Worm (Caenorhabditis elegans) whole organism, L1 larva: ENCODE data around the gene F55D10.4.

Source experiments
- C16A3.4 ChIP-seq: fragments of 150-350 bp; optimal IDR thresholded peaks from 2 replicates; lab custom pipeline; 2014; ENCODE audit warnings: missing biosample characterization, missing genetic modification characterization
- C34B4.2 ChIP-seq: sonication (generic microtip); optimal IDR thresholded peaks from 2 replicates; lab custom pipeline; 2017; ENCODE audit warnings: mild to moderate bottlenecking, missing genetic modification characterization, missing compliant biosample characterization
- F16B12.6 ChIP-seq: fragments of 150-350 bp; optimal IDR thresholded peaks from 2 replicates; lab custom pipeline; 2014; ENCODE audit warnings: missing biosample characterization, missing genetic modification characterization
- blmp-1 ChIP-seq: fragments of 150-350 bp; optimal IDR thresholded peaks from 2 replicates; lab custom pipeline; 2014; ENCODE audit warnings: missing biosample characterization, missing genetic modification characterization
- ceh-8 ChIP-seq: fragments of 200-800 bp; sonication (Bioruptor generic); optimal IDR thresholded peaks from 2 replicates; lab custom pipeline; 2018; ENCODE audit warnings: mild to moderate bottlenecking, missing genetic modification characterization, moderate library complexity, missing compliant biosample characterization
- ceh-82 ChIP-seq, 3 experiments: fragments of 150-350 bp in 1 of 3; sonication (generic microtip) in 2 of 3; optimal IDR thresholded peaks; 2 replicates each; lab custom pipeline; 2014 to 2017; ENCODE audit warnings: missing biosample characterization in 3 of 3, missing genetic modification characterization in 3 of 3
- ceh-88 ChIP-seq: fragments of 200-800 bp; sonication (Bioruptor generic); IDR thresholded peaks from 2 replicates; pipeline ENCODE4 v1.3.6; 2022; ENCODE audit warnings: missing genetic modification characterization, missing compliant biosample characterization
- ceh-90 ChIP-seq: sonication (generic microtip); optimal IDR thresholded peaks from 2 replicates; lab custom pipeline; 2016; ENCODE audit warnings: missing genetic modification characterization, missing compliant biosample characterization
- dsc-1 ChIP-seq: sonication (generic microtip); optimal IDR thresholded peaks from 2 replicates; lab custom pipeline; 2016; ENCODE audit warnings: mild to moderate bottlenecking, missing genetic modification characterization, missing compliant biosample characterization
- efl-1 ChIP-seq, 4 experiments: fragments of 150-350 bp; optimal IDR thresholded peaks in 3 of 4; peaks in 1 of 4; 1 replicate in 1 of 4; 2 replicates in 3 of 4; lab custom pipeline; 2014; ENCODE audit warnings: missing biosample characterization in 2 of 4, missing genetic modification characterization in 2 of 4, missing genetic modification reagents in 2 of 4
- efl-3 ChIP-seq: fragments of 200-800 bp; sonication (Bioruptor generic); optimal IDR thresholded peaks from 2 replicates; lab custom pipeline; 2018; ENCODE audit warnings: mild to moderate bottlenecking, missing genetic modification characterization, missing compliant biosample characterization
- egl-27 ChIP-seq, 2 experiments: fragments of 150-350 bp in 1 of 2; sonication (generic microtip); optimal IDR thresholded peaks; 3 replicates each; lab custom pipeline; 2017 to 2018; ENCODE audit warnings: missing biosample characterization in 2 of 2, missing genetic modification characterization in 2 of 2, missing genetic modification reagents in 2 of 2
- fkh-10 ChIP-seq: sonication (generic microtip); optimal IDR thresholded peaks from 2 replicates; lab custom pipeline; 2017; ENCODE audit warnings: missing biosample characterization, missing genetic modification reagents, missing genetic modification characterization
- fkh-8 ChIP-seq: sonication (generic microtip); optimal IDR thresholded peaks from 2 replicates; lab custom pipeline; 2016; ENCODE audit warnings: mild to moderate bottlenecking, missing genetic modification characterization, missing compliant biosample characterization
- grh-1 ChIP-seq: fragments of 200-800 bp; sonication (Bioruptor generic); IDR thresholded peaks from 2 replicates; pipeline ENCODE4 v1.3.6; 2022; ENCODE audit warnings: missing genetic modification reagents, missing genetic modification characterization, missing compliant biosample characterization
- hlh-17 ChIP-seq: fragments of 200-800 bp; sonication (Bioruptor generic); optimal IDR thresholded peaks from 2 replicates; lab custom pipeline; 2018; ENCODE audit warnings: missing genetic modification characterization, mild to moderate bottlenecking, missing compliant biosample characterization, moderate library complexity, borderline replicate concordance
- hlh-4 ChIP-seq: sonication (generic microtip); optimal IDR thresholded peaks from 2 replicates; lab custom pipeline; 2016; ENCODE audit warnings: mild to moderate bottlenecking, missing genetic modification characterization, missing compliant biosample characterization
- irx-1 ChIP-seq: sonication (generic microtip); optimal IDR thresholded peaks from 2 replicates; lab custom pipeline; 2016; ENCODE audit warnings: missing genetic modification characterization, missing compliant biosample characterization
- jun-1 ChIP-seq: fragments of 150-350 bp; optimal IDR thresholded peaks from 2 replicates; lab custom pipeline; 2014; ENCODE audit warnings: missing biosample characterization, missing genetic modification reagents, missing genetic modification characterization
- lin-14 ChIP-seq: fragments of 200-800 bp; sonication (Bioruptor generic); optimal IDR thresholded peaks from 2 replicates; lab custom pipeline; 2018; ENCODE audit warnings: mild to moderate bottlenecking, missing genetic modification characterization, moderate library complexity, missing compliant biosample characterization
- lin-35 ChIP-seq, 2 experiments: fragments of 150-350 bp; optimal IDR thresholded peaks; 2 replicates each; lab custom pipeline; 2014; ENCODE audit warnings: missing biosample characterization in 2 of 2, missing genetic modification characterization in 2 of 2, missing genetic modification reagents in 2 of 2
- lin-39 ChIP-seq: fragments of 150-350 bp; optimal IDR thresholded peaks from 2 replicates; lab custom pipeline; 2014; ENCODE audit warnings: missing biosample characterization, missing genetic modification reagents, missing genetic modification characterization
- lsy-2 ChIP-seq, 2 experiments: fragments of 150-350 bp; optimal IDR thresholded peaks; 2 replicates each; lab custom pipeline; 2014; ENCODE audit warnings: missing biosample characterization in 2 of 2, missing genetic modification characterization in 2 of 2
- mdl-1 ChIP-seq, 2 experiments: fragments of 150-350 bp; optimal IDR thresholded peaks; 2 replicates each; lab custom pipeline; 2014 to 2017; ENCODE audit warnings: missing biosample characterization in 2 of 2, missing genetic modification characterization in 2 of 2, inconsistent platforms in 1 of 2
- mep-1 ChIP-seq: fragments of 150-350 bp; optimal IDR thresholded peaks from 2 replicates; lab custom pipeline; 2014; ENCODE audit warnings: missing biosample characterization, missing genetic modification characterization
- nhr-11 ChIP-seq: fragments of 150-350 bp; optimal IDR thresholded peaks from 2 replicates; lab custom pipeline; 2014; ENCODE audit warnings: missing biosample characterization, missing genetic modification characterization
- nhr-12 ChIP-seq: sonication (generic microtip); optimal IDR thresholded peaks from 2 replicates; lab custom pipeline; 2017; ENCODE audit warnings: missing biosample characterization, missing genetic modification characterization
- nhr-19 ChIP-seq: fragments of 200-800 bp; sonication (Bioruptor generic); conservative IDR thresholded peaks from 2 replicates; pipeline ENCODE4 v1.3.6; 2022; ENCODE audit warnings: missing genetic modification characterization, missing compliant biosample characterization
- nhr-20 ChIP-seq: sonication (generic microtip); optimal IDR thresholded peaks from 2 replicates; lab custom pipeline; 2016; ENCODE audit warnings: mild to moderate bottlenecking, missing genetic modification characterization, missing compliant biosample characterization
- nhr-237 ChIP-seq: fragments of 150-350 bp; optimal IDR thresholded peaks from 2 replicates; lab custom pipeline; 2014; ENCODE audit warnings: missing biosample characterization, missing genetic modification characterization
- nhr-47 ChIP-seq: sonication (generic microtip); optimal IDR thresholded peaks from 2 replicates; lab custom pipeline; 2016; ENCODE audit warnings: mild to moderate bottlenecking, missing genetic modification characterization, moderate library complexity, missing compliant biosample characterization
- nhr-71 ChIP-seq: sonication (generic microtip); optimal IDR thresholded peaks from 2 replicates; lab custom pipeline; 2016; ENCODE audit warnings: mild to moderate bottlenecking, missing genetic modification characterization, moderate library complexity, missing compliant biosample characterization
- nhr-77 ChIP-seq: fragments of 150-350 bp; optimal IDR thresholded peaks from 2 replicates; lab custom pipeline; 2014; ENCODE audit warnings: missing biosample characterization, missing genetic modification characterization
- nhr-84 ChIP-seq: sonication (generic microtip); optimal IDR thresholded peaks from 2 replicates; lab custom pipeline; 2017; ENCODE audit warnings: missing biosample characterization, missing genetic modification characterization
- nhr-85 ChIP-seq: sonication (generic microtip); peaks from one replicate; lab custom pipeline; 2016; ENCODE audit warnings: missing genetic modification characterization, inconsistent platforms, missing compliant biosample characterization
- nhr-90 ChIP-seq: sonication (generic microtip); optimal IDR thresholded peaks from 2 replicates; lab custom pipeline; 2016; ENCODE audit warnings: mild to moderate bottlenecking, missing genetic modification characterization, missing compliant biosample characterization; ENCODE audit not compliant: poor library complexity
- rnt-1 ChIP-seq: sonication (generic microtip); optimal IDR thresholded peaks from 2 replicates; lab custom pipeline; 2016; ENCODE audit warnings: mild to moderate bottlenecking, missing genetic modification characterization, moderate library complexity, missing compliant biosample characterization
- snpc-4 ChIP-seq: fragments of 150-350 bp; optimal IDR thresholded peaks from 2 replicates; lab custom pipeline; 2014; ENCODE audit warnings: missing biosample characterization, missing genetic modification characterization
- snu-23 ChIP-seq: sonication (generic microtip); optimal IDR thresholded peaks from 2 replicates; lab custom pipeline; 2016; ENCODE audit warnings: missing genetic modification characterization, missing compliant biosample characterization
- sox-4 ChIP-seq: sonication (generic microtip); optimal IDR thresholded peaks from 2 replicates; lab custom pipeline; 2016; ENCODE audit warnings: missing genetic modification characterization, missing compliant biosample characterization
- swsn-7 ChIP-seq: sonication (generic microtip); optimal IDR thresholded peaks from 2 replicates; lab custom pipeline; 2016; ENCODE audit warnings: missing genetic modification characterization, missing compliant biosample characterization
- tbx-2 ChIP-seq: sonication (generic microtip); optimal IDR thresholded peaks from 2 replicates; lab custom pipeline; 2016; ENCODE audit warnings: missing genetic modification characterization, missing compliant biosample characterization
- unc-30 ChIP-seq: sonication (generic microtip); optimal IDR thresholded peaks from 2 replicates; lab custom pipeline; 2017; ENCODE audit warnings: missing biosample characterization, missing genetic modification characterization
- unc-62 ChIP-seq: fragments of 150-350 bp; optimal IDR thresholded peaks from 2 replicates; lab custom pipeline; 2014; ENCODE audit warnings: missing biosample characterization, missing genetic modification reagents, missing genetic modification characterization
- xbp-1 ChIP-seq: sonication (generic microtip); optimal IDR thresholded peaks from 2 replicates; lab custom pipeline; 2016; ENCODE audit warnings: missing genetic modification characterization, missing compliant biosample characterization
- zag-1 ChIP-seq: fragments of 150-350 bp; optimal IDR thresholded peaks from 2 replicates; lab custom pipeline; 2014; ENCODE audit warnings: missing biosample characterization, missing genetic modification characterization
- zip-4 ChIP-seq: fragments of 200-800 bp; sonication (Bioruptor generic); optimal IDR thresholded peaks from 2 replicates; lab custom pipeline; 2018; ENCODE audit warnings: mild to moderate bottlenecking, missing genetic modification characterization, moderate library complexity, missing compliant biosample characterization
- ztf-11 ChIP-seq, 2 experiments: sonication (generic microtip); optimal IDR thresholded peaks; 2 replicates each; lab custom pipeline; 2016 to 2017; ENCODE audit warnings: missing genetic modification characterization in 2 of 2, missing biosample characterization in 1 of 2, missing compliant biosample characterization in 1 of 2
- ztf-4 ChIP-seq: fragments of 150-350 bp; optimal IDR thresholded peaks from 2 replicates; lab custom pipeline; 2014; ENCODE audit warnings: missing biosample characterization, missing genetic modification characterization

F55D10.4 gene

DNA sequence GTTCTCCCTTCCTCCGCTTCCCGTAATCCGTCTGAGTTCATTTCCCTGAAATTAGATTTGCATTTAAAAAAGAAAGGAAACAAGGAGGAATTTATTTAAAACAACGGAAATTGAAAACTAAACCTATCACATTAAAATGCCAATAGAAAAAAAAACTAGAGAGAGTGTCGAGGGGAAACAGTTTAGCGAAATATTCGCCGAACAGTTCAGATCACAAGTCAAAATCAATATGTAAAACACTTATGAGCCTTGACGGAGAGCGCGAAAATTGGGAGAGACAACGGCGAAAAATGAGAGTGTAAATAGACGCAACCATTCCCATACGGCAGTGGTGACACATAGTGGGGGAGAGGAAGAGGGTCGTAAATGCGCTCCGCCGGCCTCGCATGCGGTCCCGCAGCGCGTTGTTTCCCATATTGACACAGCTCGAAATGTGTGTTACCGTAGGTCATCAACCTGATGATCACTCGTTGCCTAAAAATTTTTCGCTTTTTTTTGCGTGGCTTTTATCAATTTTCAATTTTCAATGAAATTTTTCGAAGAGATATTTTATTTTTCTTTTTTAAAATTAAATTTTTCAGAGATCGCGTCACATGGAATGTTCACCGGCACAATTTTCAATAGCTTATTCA is 8.6 kb downstream of the F55D10.4 start, which contains the start of the genes dnj-14 and glit-1 (continued):
- no peak for TF ChIP-seq efl-3 (GFP tag; lab: Kevin White, UChicago)
- TF ChIP-seq zag-1 (tag; lab: Kevin White, UChicago), result no peak
- no peak for TF ChIP-seq unc-62 (GFP tag; lab: Kevin White, UChicago)
- peak; percentile 91 for TF ChIP-seq mep-1
- peak; percentile 89 for TF ChIP-seq swsn-7 (tag; lab: Kevin White, UChicago)
- no peak for TF ChIP-seq nhr-84 (tag; lab: Kevin White, UChicago)
- peak; percentile 62 for TF ChIP-seq fkh-10
- TF ChIP-seq snpc-4 (tag; lab: Kevin White, UChicago), result peak; percentile 38
- TF ChIP-seq ztf-4 (tag; lab: Kevin White, UChicago), result peak; percentile 66
- peak; percentile 91 for TF ChIP-seq nhr-20 (tag; lab: Kevin White, UChicago)
- no peak for TF ChIP-seq hlh-4

DNA sequence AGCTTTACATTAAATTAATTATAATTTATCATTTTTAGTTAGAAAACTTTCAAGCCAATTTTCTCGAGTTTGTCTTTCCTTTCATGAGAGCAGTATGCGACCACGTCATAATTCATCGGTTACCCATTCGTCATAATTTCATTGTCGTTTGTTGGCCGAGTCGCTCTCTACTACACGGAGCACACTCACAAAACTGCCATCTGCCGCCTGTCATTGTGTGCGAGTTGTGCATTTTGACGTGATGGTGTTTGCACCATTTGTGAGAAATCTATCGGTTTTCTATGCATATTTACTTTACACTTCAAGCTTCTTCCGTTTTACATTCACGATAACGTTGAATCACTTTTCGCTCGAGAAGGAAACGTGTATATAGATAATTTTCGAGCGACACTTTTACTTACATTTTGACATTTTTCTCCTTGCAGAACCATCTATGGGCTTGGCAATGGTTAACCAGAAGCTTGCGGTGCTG is 13.7 kb downstream of the F55D10.4 start, which contains the start of gene dhhc-10:
dhhc-10 (plus strand) TSS at position 422 of the 472 bp plus-strand sequence.
- TF ChIP-seq efl-3 (GFP tag; lab: Kevin White, UChicago), result no peak
- TF ChIP-seq nhr-90, result no peak
- no peak for TF ChIP-seq hlh-17
- no peak for TF ChIP-seq hlh-4
- TF ChIP-seq xbp-1 (tag; lab: Kevin White, UChicago), result peak; percentile 72
- peak; percentile 77 for TF ChIP-seq lin-14 (GFP tag; lab: Kevin White, UChicago)
- no peak for TF ChIP-seq nhr-85 (tag; lab: Kevin White, UChicago)
- peak; percentile 61 for TF ChIP-seq swsn-7 (tag; lab: Kevin White, UChicago)
- peak; percentile 21 to 60 for TF ChIP-seq lin-35 (GFP tag; optimal IDR thresholded peaks at IDR 0.05; lab: Kevin White, UChicago)
- no peak for TF ChIP-seq lin-39 (tag; lab: Kevin White, UChicago)
- TF ChIP-seq ceh-88 (GFP tag; lab: Robert Waterston, UW), result no peak
- no peak for TF ChIP-seq nhr-237 (tag; lab: Kevin White, UChicago)
- TF ChIP-seq nhr-11 (tag; lab: Kevin White, UChicago), result no peak
- peak; percentile 68 for TF ChIP-seq nhr-71
- TF ChIP-seq efl-1 (optimal IDR thresholded peaks at IDR 0.05; lab: Kevin White, UChicago), result peak; percentile 28
- peak; percentile 19 to 83 for TF ChIP-seq efl-1 (GFP tag; optimal IDR thresholded peaks at IDR 0.05 in 1 of 2; lab: Kevin White, UChicago)
- peak; percentile 6 for TF ChIP-seq blmp-1 (tag; lab: Kevin White, UChicago)
- peak; percentile 65 for TF ChIP-seq mep-1
- TF ChIP-seq nhr-84 (tag; lab: Kevin White, UChicago), result no peak
- TF ChIP-seq sox-4 (tag; lab: Kevin White, UChicago), result no peak
- TF ChIP-seq jun-1 (tag; lab: Kevin White, UChicago), result peak; percentile 52
- TF ChIP-seq egl-27 (tag; optimal IDR thresholded peaks at IDR 0.05; lab: Kevin White, UChicago), result no peak
- TF ChIP-seq ztf-11 (tag; optimal IDR thresholded peaks at IDR 0.05; lab: Kevin White, UChicago), result no peak
- TF ChIP-seq nhr-12 (tag; lab: Kevin White, UChicago), result no peak
- peak; percentile 31 for TF ChIP-seq ceh-8 (GFP tag; lab: Kevin White, UChicago)
- TF ChIP-seq snu-23 (GFP tag; lab: Kevin White, UChicago), result peak; percentile 53
- peak in 1 of 2 experiments; percentile 34 for TF ChIP-seq mdl-1 (tag; optimal IDR thresholded peaks at IDR 0.05; lab: Kevin White, UChicago)
- peak; percentile 36 for TF ChIP-seq irx-1 (tag; lab: Kevin White, UChicago)
- TF ChIP-seq fkh-8 (tag; lab: Kevin White, UChicago), result no peak
- 0 out of 2 replicates have a peak, but pooled peaks have one; percentile 20 for TF ChIP-seq nhr-19 (GFP tag; lab: Robert Waterston, UW)
- peak; percentile 52 for TF ChIP-seq tbx-2 (tag; lab: Kevin White, UChicago)
- TF ChIP-seq lsy-2 (tag; optimal IDR thresholded peaks at IDR 0.05; lab: Kevin White, UChicago), result peak; percentile 50 to 73
- TF ChIP-seq C16A3.4, result peak; percentile 34
- no peak for TF ChIP-seq ceh-90 (tag; lab: Kevin White, UChicago)
- TF ChIP-seq grh-1, result no peak
- peak; percentile 7 for TF ChIP-seq nhr-77 (tag; lab: Kevin White, UChicago)
- no peak for TF ChIP-seq unc-30 (tag; lab: Kevin White, UChicago)
- TF ChIP-seq nhr-20 (tag; lab: Kevin White, UChicago), result peak; percentile 53
- TF ChIP-seq C34B4.2 (tag; lab: Kevin White, UChicago), result no peak
- TF ChIP-seq zip-4 (GFP tag; lab: Kevin White, UChicago), result no peak
- TF ChIP-seq nhr-47 (tag; lab: Kevin White, UChicago), result peak; percentile 53
- TF ChIP-seq dsc-1 (tag; lab: Kevin White, UChicago), result peak; percentile 22
- TF ChIP-seq rnt-1 (tag; lab: Kevin White, UChicago), result peak; percentile 77
- peak in 1 of 3 experiments; percentile 40 for TF ChIP-seq ceh-82 (tag; optimal IDR thresholded peaks at IDR 0.05; lab: Kevin White, UChicago)
- peak; percentile 90 for TF ChIP-seq F16B12.6 (tag; lab: Kevin White, UChicago)
